Worm (Caenorhabditis elegans) whole organism, L4 larva: ENCODE data around the gene garr-1.

ENCODE experiments used
- fos-1 ChIP-seq: fragments of 150-350 bp; optimal IDR thresholded peaks from 2 replicates; lab custom pipeline; 2014; ENCODE audit warnings: missing biosample characterization, missing genetic modification characterization
- lin-13 ChIP-seq: fragments of 150-350 bp; optimal IDR thresholded peaks from 2 replicates; lab custom pipeline; 2014; ENCODE audit warnings: missing biosample characterization, missing genetic modification reagents, missing genetic modification characterization
- lin-15B ChIP-seq: fragments of 150-350 bp; sonication (generic microtip); optimal IDR thresholded peaks from 3 replicates; lab custom pipeline; 2014; ENCODE audit warnings: missing biosample characterization, missing genetic modification characterization
- madf-5 ChIP-seq, 2 experiments: fragments of 200-800 bp; sonication (Bioruptor generic); IDR thresholded peaks; 2 replicates each; pipeline ENCODE4 v1.3.6; 2022; ENCODE audit warnings: missing compliant biosample characterization in 2 of 2, missing genetic modification characterization in 2 of 2

DNA sequence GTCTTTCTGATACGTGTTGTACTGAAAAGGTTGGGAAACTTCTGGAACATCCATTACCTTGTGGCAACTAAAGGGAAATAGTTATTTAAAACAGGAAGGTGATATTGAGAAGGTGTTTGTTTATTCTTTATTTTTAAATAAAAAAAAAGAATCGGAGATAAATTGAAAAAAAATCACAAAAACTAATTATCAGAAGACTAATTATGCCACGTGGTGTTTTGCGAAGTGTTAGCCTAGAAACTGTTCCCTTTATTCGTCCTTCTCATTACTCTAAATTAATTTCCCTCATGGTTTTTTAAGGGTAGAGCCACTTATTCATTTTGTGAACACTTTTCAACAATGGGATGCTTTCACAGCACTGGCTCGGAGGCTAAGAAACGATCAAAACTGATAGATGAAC is 24.6 kb upstream of the garr-1 start, which contains the start of gene gpa-4:
- TF ChIP-seq madf-5 (GFP tag; IDR thresholded peaks at IDR 0.05; lab: Robert Waterston, UW) (no peak), lin-15B (tag; lab: Kevin White, UChicago) (no peak), fos-1 (no peak), lin-13 (GFP tag; lab: Kevin White, UChicago) (no peak)
